Worm (Caenorhabditis elegans): ENCODE results near the gene sre-38.

ce11 chrII:12494556-12495131 is 37.3 kb downstream of the sre-38 start, which contains the start of gene col-85:
- no peak for TF ChIP-seq pha-4 (tag; optimal IDR thresholded peaks at IDR 0.05)
- peak; percentile 30 for TF ChIP-seq nhr-23 (tag; optimal IDR thresholded peaks at IDR 0.05)
- TF ChIP-seq nhr-237 (tag; optimal IDR thresholded peaks at IDR 0.05), result no peak
- no peak for TF ChIP-seq nhr-11 (tag; optimal IDR thresholded peaks at IDR 0.05)
- TF ChIP-seq ceh-16 (tag; optimal IDR thresholded peaks at IDR 0.05), result no peak
- no peak for TF ChIP-seq nhr-76 (tag; optimal IDR thresholded peaks at IDR 0.05)

Measured in whole organism, L3 larva.